Worm (Caenorhabditis elegans): ENCODE results near the gene K10H10.12.

K10H10.12 gene

ce11 chrII:14496809-14497208, 9.3 kb downstream of the K10H10.12 start (continued):
- peak; percentile 39 to 84 for TF ChIP-seq lsy-2 (tag; optimal IDR thresholded peaks at IDR 0.05)
- TF ChIP-seq mdt-29 (GFP tag; IDR thresholded peaks at IDR 0.05) = peak; percentile 77; the same call in 1 of the 2 replicates
- peak; percentile 63 for TF ChIP-seq lin-29 (GFP tag; IDR thresholded peaks at IDR 0.05)
- TF ChIP-seq snpc-4 (tag; optimal IDR thresholded peaks at IDR 0.05) = peak; percentile 66
- TF ChIP-seq mes-2 (tag; optimal IDR thresholded peaks at IDR 0.05; ENCODE audit: poor library complexity, severe bottlenecking) = peak; percentile 92
- TF ChIP-seq daf-19 (GFP tag; conservative IDR thresholded peaks at IDR 0.05) = peak; percentile 95
- peak; percentile 60 for TF ChIP-seq mxl-2 (GFP tag; conservative IDR thresholded peaks at IDR 0.05)
- TF ChIP-seq ztf-11 (tag; optimal IDR thresholded peaks at IDR 0.05) = no peak
- TF ChIP-seq lir-3 (tag; optimal IDR thresholded peaks at IDR 0.05) = peak; percentile 88
- TF ChIP-seq ZK546.5 (tag; optimal IDR thresholded peaks at IDR 0.05) = no peak
- peak; percentile 76 for TF ChIP-seq dmd-9 (GFP tag; IDR thresholded peaks at IDR 0.05)
- TF ChIP-seq egl-43 (GFP tag; IDR thresholded peaks at IDR 0.05) = peak; percentile 97
- TF ChIP-seq nhr-76 (tag; optimal IDR thresholded peaks at IDR 0.05) = no peak
- TF ChIP-seq ces-1 (GFP tag; optimal IDR thresholded peaks at IDR 0.05) = no peak
- TF ChIP-seq zip-11 (GFP tag; IDR thresholded peaks at IDR 0.05) = 0 out of 2 replicates have a peak, but pooled peaks have one; percentile 37
- peak; percentile 46 for TF ChIP-seq lin-13 (GFP tag; optimal IDR thresholded peaks at IDR 0.05)
- TF ChIP-seq arid-1 (GFP tag; conservative IDR thresholded peaks at IDR 0.05) = peak; percentile 87
- peak; percentile 75 for TF ChIP-seq nhr-6 (tag; optimal IDR thresholded peaks at IDR 0.05)
- TF ChIP-seq tag-97 (GFP tag; IDR thresholded peaks at IDR 0.05) = no peak
- TF ChIP-seq F37D6.2 (tag; optimal IDR thresholded peaks at IDR 0.05) = peak; percentile 74
- peak; percentile 75 for TF ChIP-seq ZK337.2 (GFP tag; IDR thresholded peaks at IDR 0.05)
- no peak for TF ChIP-seq ceh-28 (tag; optimal IDR thresholded peaks at IDR 0.05)
- TF ChIP-seq Y5F2A.4 (GFP tag; optimal IDR thresholded peaks at IDR 0.05) = peak; percentile 76
- peak; percentile 87 for TF ChIP-seq lin-1 (GFP tag; IDR thresholded peaks at IDR 0.05)
- peak; percentile 81 for TF ChIP-seq hlh-30 (tag; optimal IDR thresholded peaks at IDR 0.05; ENCODE audit: insufficient read depth)
- TF ChIP-seq fos-1 (tag; optimal IDR thresholded peaks at IDR 0.05) = no peak
- peak; percentile 90 for TF ChIP-seq tra-1 (GFP tag; IDR thresholded peaks at IDR 0.05)
- no peak for TF ChIP-seq ceh-82 (tag; optimal IDR thresholded peaks at IDR 0.05)
- TF ChIP-seq T20F7.1 (GFP tag; optimal IDR thresholded peaks at IDR 0.05) = peak; percentile 74
- peak; percentile 81 for TF ChIP-seq Y48G9A.11 (GFP tag; IDR thresholded peaks at IDR 0.05)
- TF ChIP-seq unc-39 (tag; optimal IDR thresholded peaks at IDR 0.05) = no peak
- TF ChIP-seq gei-8 (GFP tag; optimal IDR thresholded peaks at IDR 0.05) = peak; percentile 89
- peak; percentile 59 for TF ChIP-seq sdz-12 (GFP tag; optimal IDR thresholded peaks at IDR 0.05)
- peak; percentile 92 for TF ChIP-seq F44E2.7 (GFP tag; IDR thresholded peaks at IDR 0.05)
- TF ChIP-seq Y105C5A.15 (GFP tag; IDR thresholded peaks at IDR 0.05) = peak; percentile 86
- no peak for TF ChIP-seq ama-1 (optimal IDR thresholded peaks at IDR 0.05)
- peak; percentile 91 for TF ChIP-seq nhr-28 (tag; optimal IDR thresholded peaks at IDR 0.05)
- peak; percentile 89 for TF ChIP-seq nhr-102 (tag; optimal IDR thresholded peaks at IDR 0.05)
- no peak for TF ChIP-seq nhr-237 (tag; optimal IDR thresholded peaks at IDR 0.05)
- peak; percentile 89 to 95 for TF ChIP-seq hif-1 (tag; optimal IDR thresholded peaks at IDR 0.05)
- peak; percentile 83 for TF ChIP-seq mep-1 (tag; optimal IDR thresholded peaks at IDR 0.05)
- peak; percentile 91 for TF ChIP-seq vab-7 (GFP tag; IDR thresholded peaks at IDR 0.05)
- TF ChIP-seq mxl-3 (GFP tag; optimal IDR thresholded peaks at IDR 0.05) = peak; percentile 83
- TF ChIP-seq lim-7 (GFP tag; IDR thresholded peaks at IDR 0.05) = peak; percentile 97
- TF ChIP-seq F10B5.3 (tag; optimal IDR thresholded peaks at IDR 0.05) = peak; percentile 57
- TF ChIP-seq lin-38 (GFP tag; IDR thresholded peaks at IDR 0.05) = peak; percentile 85
- peak; percentile 98 for TF ChIP-seq dmd-8 (GFP tag; IDR thresholded peaks at IDR 0.05)
- peak; percentile 86 for TF ChIP-seq zfp-3 (GFP tag; conservative IDR thresholded peaks at IDR 0.05)
- TF ChIP-seq unc-130 (GFP tag; optimal IDR thresholded peaks at IDR 0.05) = peak; percentile 92
- TF ChIP-seq fkh-10 (GFP tag; optimal IDR thresholded peaks at IDR 0.05) = no peak
- TF ChIP-seq T26A8.4 (GFP tag; IDR thresholded peaks at IDR 0.05) = peak; percentile 88
- peak; percentile 87 for TF ChIP-seq nhr-48 (tag; optimal IDR thresholded peaks at IDR 0.05)
